Fruit fly (Drosophila melanogaster) ovary, adult (tissue): ENCODE data around the gene CG11964.

Experiments
- CG17801 ChIP-seq: fragments of 200-800 bp; optimal IDR thresholded peaks from 2 replicates; lab custom pipeline; 2019; ENCODE audit warnings: missing biosample characterization, mild to moderate bottlenecking, missing genetic modification characterization, moderate library complexity; ENCODE audit not compliant: partially characterized antibody

Gene CG11964

dm6 chr3R:8966598-8966997, 21.8 kb upstream of the CG11964 start:
- no peak for TF ChIP-seq CG17801 (GFP tag; lab: Kevin White, UChicago)

dm6 chr3R:8965546-8965945, 20.7 kb upstream of the CG11964 start:
- TF ChIP-seq CG17801 (GFP tag; lab: Kevin White, UChicago), result no peak

- TF ChIP-seq CG17801 (GFP tag; lab: Kevin White, UChicago), result no peak
Measured at dm6 chr3R:8963756-8964342, 19.0 kb upstream of the CG11964 start.

- no peak for TF ChIP-seq CG17801 (GFP tag; lab: Kevin White, UChicago)
Measured at dm6 chr3R:8962860-8963755, 18.3 kb upstream of the CG11964 start, which contains the start of gene ich. Gene ich (minus strand): TSS chr3R:8963037.

- no peak for TF ChIP-seq CG17801 (GFP tag; lab: Kevin White, UChicago)
Measured at dm6 chr3R:8960329-8960728, 15.5 kb upstream of the CG11964 start.

dm6 chr3R:8959153-8959552, 14.3 kb upstream of the CG11964 start:
- no peak for TF ChIP-seq CG17801 (GFP tag; lab: Kevin White, UChicago)

dm6 chr3R:8958300-8958699, 13.5 kb upstream of the CG11964 start:
- no peak for TF ChIP-seq CG17801 (GFP tag; lab: Kevin White, UChicago)

- no peak for TF ChIP-seq CG17801 (GFP tag; lab: Kevin White, UChicago)
Measured at dm6 chr3R:8957739-8958138, 12.9 kb upstream of the CG11964 start.

dm6 chr3R:8956333-8956732, 11.5 kb upstream of the CG11964 start:
- TF ChIP-seq CG17801 (GFP tag; lab: Kevin White, UChicago), result no peak

- no peak for TF ChIP-seq CG17801 (GFP tag; lab: Kevin White, UChicago)
Measured at dm6 chr3R:8955359-8955820, 10.6 kb upstream of the CG11964 start.

dm6 chr3R:8954515-8955358, 9.9 kb upstream of the CG11964 start:
- TF ChIP-seq CG17801 (GFP tag; lab: Kevin White, UChicago), result no peak

dm6 chr3R:8949334-8950066, 4.7 kb upstream of the CG11964 start:
- no peak for TF ChIP-seq CG17801 (GFP tag; lab: Kevin White, UChicago)

dm6 chr3R:8948855-8949254, 4.0 kb upstream of the CG11964 start:
- no peak for TF ChIP-seq CG17801 (GFP tag; lab: Kevin White, UChicago)

- no peak for TF ChIP-seq CG17801 (GFP tag; lab: Kevin White, UChicago)
Measured at dm6 chr3R:8947757-8948428, 3.1 kb upstream of the CG11964 start.
